Fruit fly (Drosophila melanogaster): Measurements from ENCODE around the gene CG10352.
A peak's percentile ranks its signal among the peaks of the same experiment; 100 is the strongest.

The CG10352 gene

DNA sequence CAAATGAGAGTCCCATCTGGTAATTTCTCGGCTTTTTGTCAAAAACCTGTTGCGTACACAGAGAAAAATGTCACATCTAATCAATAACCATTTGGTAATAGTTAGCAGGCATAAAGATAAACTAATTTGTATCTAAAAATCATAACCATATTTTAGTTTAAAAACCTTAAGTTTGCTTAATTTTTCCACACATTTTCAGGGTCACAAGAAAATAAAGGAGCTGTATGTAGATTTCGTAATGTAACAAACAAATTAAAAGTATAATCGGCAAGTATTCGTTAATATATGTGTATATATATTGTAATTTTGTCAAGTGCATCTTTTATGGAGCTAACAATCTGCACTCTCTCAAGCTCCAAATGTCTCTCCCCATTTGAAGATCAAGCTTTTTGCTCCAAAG is 44.0 kb upstream of the CG10352 start (continued):
- peak; percentile 35 for TF ChIP-seq schlank (tag; optimal IDR thresholded peaks at IDR 0.05)
- TF ChIP-seq jumu (GFP tag; optimal IDR thresholded peaks at IDR 0.05), result peak; percentile 46
- TF ChIP-seq CG34376 (GFP tag; optimal IDR thresholded peaks at IDR 0.05), result peak; percentile 82
- TF ChIP-seq p53 (GFP tag; optimal IDR thresholded peaks at IDR 0.05), result no peak
- TF ChIP-seq ac (GFP tag; optimal IDR thresholded peaks at IDR 0.05), result no peak
- peak; percentile 96 for TF ChIP-seq CG2712 (tag; optimal IDR thresholded peaks at IDR 0.05)
- TF ChIP-seq cas (GFP tag; IDR thresholded peaks at IDR 0.05), result peak; percentile 80
- peak; percentile 55 for TF ChIP-seq HLH54F (GFP tag; optimal IDR thresholded peaks at IDR 0.05)
- no peak for TF ChIP-seq Doc3 (GFP tag; IDR thresholded peaks at IDR 0.05; ENCODE audit: partially characterized antibody)
- TF ChIP-seq sna (GFP tag; IDR thresholded peaks at IDR 0.05; ENCODE audit: partially characterized antibody), result no peak
- peak; percentile 90 for TF ChIP-seq ci (GFP tag; IDR thresholded peaks at IDR 0.05)
- TF ChIP-seq bcd (GFP tag; optimal IDR thresholded peaks at IDR 0.05), result peak; percentile 89
- TF ChIP-seq CG2889 (GFP tag; IDR thresholded peaks at IDR 0.05), result 0 out of 3 replicates have a peak, but pooled peaks have one; percentile 50
- peak; percentile 28 for TF ChIP-seq pb (GFP tag; optimal IDR thresholded peaks at IDR 0.05)
- peak; percentile 73 for TF ChIP-seq Nf-YA (GFP tag; IDR thresholded peaks at IDR 0.05)
- peak; percentile 59; the same call in 1 of the 2 replicates for TF ChIP-seq CG11085 (GFP tag; IDR thresholded peaks at IDR 0.05)
- peak; percentile 26 for TF ChIP-seq da (GFP tag; optimal IDR thresholded peaks at IDR 0.05)
- peak; percentile 63 for TF ChIP-seq pnt (GFP tag; optimal IDR thresholded peaks at IDR 0.05)
- peak; percentile 81 for TF ChIP-seq Six4 (GFP tag; optimal IDR thresholded peaks at IDR 0.05)
- peak; percentile 65 for TF ChIP-seq CG16815 (GFP tag; optimal IDR thresholded peaks at IDR 0.05)
- peak; percentile 79; the same call in 2 of the 3 replicates for TF ChIP-seq ken (GFP tag; IDR thresholded peaks at IDR 0.05)
- TF ChIP-seq seq (GFP tag; IDR thresholded peaks at IDR 0.05), result peak; percentile 86
- peak; percentile 26 for TF ChIP-seq Ets97D (GFP tag; optimal IDR thresholded peaks at IDR 0.05)
- peak; percentile 68 for TF ChIP-seq CG11560 (tag; IDR thresholded peaks at IDR 0.05)
- no peak for TF ChIP-seq unc-4 (GFP tag; IDR thresholded peaks at IDR 0.05; ENCODE audit: partially characterized antibody)
- TF ChIP-seq CG12769 (tag; optimal IDR thresholded peaks at IDR 0.05), result peak; percentile 82
- peak; percentile 74; the same call in 1 of the 2 replicates for TF ChIP-seq ara (GFP tag; IDR thresholded peaks at IDR 0.05)
- TF ChIP-seq zf30C (GFP tag; optimal IDR thresholded peaks at IDR 0.05), result peak; percentile 78
- no peak for TF ChIP-seq yki (optimal IDR thresholded peaks at IDR 0.05)
- TF ChIP-seq CG13287 (GFP tag; IDR thresholded peaks at IDR 0.05; ENCODE audit: partially characterized antibody), result no peak
- TF ChIP-seq dysf (GFP tag; IDR thresholded peaks at IDR 0.05), result peak; percentile 95
- peak; percentile 82 for TF ChIP-seq ssp (GFP tag; IDR thresholded peaks at IDR 0.05)
- TF ChIP-seq gfzf (GFP tag; optimal IDR thresholded peaks at IDR 0.05), result no peak
- peak; percentile 61; the same call in 1 of the 2 replicates for TF ChIP-seq sim (GFP tag; IDR thresholded peaks at IDR 0.05)
- TF ChIP-seq tll (GFP tag; optimal IDR thresholded peaks at IDR 0.05), result no peak
- peak; percentile 78 for TF ChIP-seq tio (GFP tag; optimal IDR thresholded peaks at IDR 0.05)
- TF ChIP-seq Sox102F (GFP tag; optimal IDR thresholded peaks at IDR 0.05), result peak; percentile 93
- TF ChIP-seq CG14667 (GFP tag; IDR thresholded peaks at IDR 0.05), result peak; percentile 74
- TF ChIP-seq ap (GFP tag; IDR thresholded peaks at IDR 0.05), result peak; percentile 77
- peak; percentile 77 for TF ChIP-seq sqz (GFP tag; optimal IDR thresholded peaks at IDR 0.05)
- TF ChIP-seq CG1647 (GFP tag; optimal IDR thresholded peaks at IDR 0.05), result peak; percentile 41
- TF ChIP-seq Adf1 (GFP tag; IDR thresholded peaks at IDR 0.05), result peak; percentile 58
- peak; percentile 94 for TF ChIP-seq unpg (GFP tag; optimal IDR thresholded peaks at IDR 0.05)
- peak; percentile 96 for TF ChIP-seq CG7839 (tag; optimal IDR thresholded peaks at IDR 0.05)
- TF ChIP-seq prd (optimal IDR thresholded peaks at IDR 0.05), result no peak
- TF ChIP-seq prd (GFP tag; IDR thresholded peaks at IDR 0.05), result peak; percentile 90
- TF ChIP-seq aop (GFP tag; IDR thresholded peaks at IDR 0.05), result no peak
- TF ChIP-seq CG11456 (GFP tag; IDR thresholded peaks at IDR 0.05), result peak; percentile 86
- no peak for TF ChIP-seq Opbp (GFP tag; IDR thresholded peaks at IDR 0.05; ENCODE audit: partially characterized antibody)
- peak; percentile 76; the same call in 2 of the 3 replicates for TF ChIP-seq Mrtf (GFP tag; IDR thresholded peaks at IDR 0.05)
- TF ChIP-seq CG43689 (GFP tag; IDR thresholded peaks at IDR 0.05), result 0 out of 2 replicates have a peak, but pooled peaks have one; percentile 40
- peak; percentile 91 for TF ChIP-seq Sox100B (GFP tag; optimal IDR thresholded peaks at IDR 0.05)

Measured in whole organism, embryonic.